Fruit fly (Drosophila melanogaster) whole organism, wandering third instar larva: ENCODE measurements around the gene CG18748.

ENCODE experiments used
- Abd-B ChIP-seq: fragments of >200 bp; optimal IDR thresholded peaks from 2 replicates; lab custom pipeline; 2017; ENCODE audit warnings: missing biosample characterization, missing genetic modification characterization
- CG32264 ChIP-seq: fragments of 200-800 bp; sonication (Bioruptor generic); optimal IDR thresholded peaks from 2 replicates; lab custom pipeline; 2016; ENCODE audit warnings: missing biosample characterization, missing genetic modification characterization
- CG9705 ChIP-seq: fragments of 200-800 bp; sonication (Bioruptor generic); optimal IDR thresholded peaks from 2 replicates; lab custom pipeline; 2018; ENCODE audit warnings: missing biosample characterization, mild to moderate bottlenecking, missing genetic modification characterization
- CrebA ChIP-seq: fragments of 200-800 bp; sonication (Bioruptor generic); optimal IDR thresholded peaks from 2 replicates; lab custom pipeline; 2016; ENCODE audit warnings: missing biosample characterization, mild to moderate bottlenecking, missing genetic modification characterization, borderline replicate concordance
- Dfd ChIP-seq: fragments of >200 bp; optimal IDR thresholded peaks from 2 replicates; lab custom pipeline; 2017; ENCODE audit warnings: missing biosample characterization, missing genetic modification characterization
- Dif ChIP-seq: fragments of 200-275, 200-300 bp; sonication (Bioruptor generic); optimal IDR thresholded peaks from 2 replicates; lab custom pipeline; 2018; ENCODE audit warnings: missing biosample characterization, missing genetic modification characterization; ENCODE audit not compliant: partially characterized antibody
- HLH106 ChIP-seq: fragments of 200-800 bp; optimal IDR thresholded peaks from 3 replicates; lab custom pipeline; 2019; ENCODE audit warnings: missing biosample characterization, mild to moderate bottlenecking, missing genetic modification characterization, moderate library complexity
- Hnf4 ChIP-seq: fragments of 200-800 bp; sonication (Bioruptor generic); optimal IDR thresholded peaks from 2 replicates; lab custom pipeline; 2016; ENCODE audit warnings: missing biosample characterization, mild to moderate bottlenecking, missing genetic modification characterization
- Hr78 ChIP-seq: fragments of >200 bp; optimal IDR thresholded peaks from 2 replicates; lab custom pipeline; 2017; ENCODE audit warnings: missing biosample characterization, missing genetic modification characterization
- Hr83 ChIP-seq: fragments of 200-300 bp; sonication (Bioruptor generic); optimal IDR thresholded peaks from 2 replicates; lab custom pipeline; 2016; ENCODE audit warnings: missing biosample characterization, mild to moderate bottlenecking, missing genetic modification characterization, moderate library complexity; ENCODE audit not compliant: poor library complexity, severe bottlenecking
- Jra ChIP-seq: sonication (Bioruptor generic); optimal IDR thresholded peaks from 2 replicates; lab custom pipeline; 2016; ENCODE audit warnings: missing biosample characterization, missing genetic modification characterization
- Myc ChIP-seq: fragments of >200 bp; optimal IDR thresholded peaks from 2 replicates; lab custom pipeline; 2017
- N ChIP-seq: fragments of >200 bp; optimal IDR thresholded peaks from 2 replicates; lab custom pipeline; 2018; ENCODE audit warnings: missing biosample characterization, missing external identifiers, missing genetic modification characterization
- OdsH ChIP-seq: fragments of 200-800 bp; sonication (Bioruptor generic); optimal IDR thresholded peaks from 2 replicates; lab custom pipeline; 2016; ENCODE audit warnings: missing biosample characterization, mild to moderate bottlenecking, missing genetic modification characterization
- Rel ChIP-seq, 2 experiments: fragments of 200-800 bp; sonication (Bioruptor generic) in 1 of 2; optimal IDR thresholded peaks; 2 replicates in 1 of 2; 3 replicates in 1 of 2; lab custom pipeline; 2016 to 2019; ENCODE audit warnings: mild to moderate bottlenecking in 2 of 2, missing biosample characterization in 2 of 2, missing genetic modification characterization in 2 of 2, moderate library complexity in 1 of 2
- Sp1 ChIP-seq: fragments of 200-800 bp; sonication (Bioruptor generic); optimal IDR thresholded peaks from 3 replicates; lab custom pipeline; 2019; ENCODE audit warnings: missing biosample characterization, mild to moderate bottlenecking, missing genetic modification characterization, moderate library complexity
- Vsx2 ChIP-seq: fragments of 200-300, 225-300 bp; sonication (Bioruptor generic); optimal IDR thresholded peaks from 2 replicates; lab custom pipeline; 2018; ENCODE audit warnings: missing biosample characterization, missing genetic modification characterization; ENCODE audit not compliant: partially characterized antibody
- br ChIP-seq: fragments of 200-800 bp; sonication (Bioruptor generic); optimal IDR thresholded peaks from 2 replicates; lab custom pipeline; 2016; ENCODE audit warnings: missing biosample characterization, missing genetic modification characterization
- dl ChIP-seq, 2 experiments: fragments of 175-275, 200-275 bp in 1 of 2; fragments of 200-275 bp in 1 of 2; sonication (Bioruptor generic); optimal IDR thresholded peaks; lab custom pipeline; 2018; ENCODE audit warnings: mild to moderate bottlenecking in 2 of 2, missing biosample characterization in 2 of 2, missing genetic modification characterization in 2 of 2, moderate library complexity in 2 of 2; ENCODE audit not compliant: partially characterized antibody in 2 of 2, insufficient read depth in 1 of 2
- dmrt93B ChIP-seq: fragments of 200-800 bp; sonication (Bioruptor generic); optimal IDR thresholded peaks from 2 replicates; lab custom pipeline; 2018; ENCODE audit warnings: missing biosample characterization, mild to moderate bottlenecking, missing genetic modification characterization
- dsf ChIP-seq: sonication (Bioruptor generic); optimal IDR thresholded peaks from 2 replicates; lab custom pipeline; 2016; ENCODE audit warnings: missing biosample characterization, missing genetic modification characterization, borderline replicate concordance
- ey ChIP-seq: fragments of 200-800 bp; sonication (Bioruptor generic); optimal IDR thresholded peaks from 2 replicates; lab custom pipeline; 2016; ENCODE audit warnings: missing biosample characterization, missing genetic modification characterization
- foxo ChIP-seq, 2 experiments: fragments of 200-800 bp; sonication (Bioruptor generic); optimal IDR thresholded peaks; 2 replicates in 1 of 2; 3 replicates in 1 of 2; lab custom pipeline; 2016 to 2017; ENCODE audit warnings: missing biosample characterization in 2 of 2, missing genetic modification characterization in 2 of 2
- fru ChIP-seq: fragments of 200-800 bp; sonication (Bioruptor generic); optimal IDR thresholded peaks from 3 replicates; lab custom pipeline; 2016; ENCODE audit warnings: missing biosample characterization, mild to moderate bottlenecking, missing genetic modification characterization
- h ChIP-seq: fragments of 200-800 bp; sonication (Bioruptor generic); optimal IDR thresholded peaks from 3 replicates; lab custom pipeline; 2016; ENCODE audit warnings: missing biosample characterization, mild to moderate bottlenecking, missing genetic modification characterization
- jim ChIP-seq: fragments of 175-275, 200-325 bp; sonication (Bioruptor generic); optimal IDR thresholded peaks from 2 replicates; lab custom pipeline; 2016; ENCODE audit warnings: missing biosample characterization, mild to moderate bottlenecking, missing genetic modification characterization
- lola ChIP-seq: fragments of >200 bp; optimal IDR thresholded peaks from 2 replicates; lab custom pipeline; 2017; ENCODE audit warnings: missing biosample characterization, missing genetic modification characterization
- psq ChIP-seq: fragments of 200-800 bp; sonication (Bioruptor generic); optimal IDR thresholded peaks from 3 replicates; lab custom pipeline; 2017; ENCODE audit warnings: missing biosample characterization, mild to moderate bottlenecking, missing genetic modification characterization, moderate library complexity
- rgr ChIP-seq: fragments of 200-800 bp; sonication (Bioruptor generic); optimal IDR thresholded peaks from 3 replicates; lab custom pipeline; 2016; ENCODE audit warnings: missing biosample characterization, mild to moderate bottlenecking, missing genetic modification characterization
- sage ChIP-seq: fragments of 200-800 bp; sonication (Bioruptor generic); optimal IDR thresholded peaks from 2 replicates; lab custom pipeline; 2016; ENCODE audit warnings: missing biosample characterization, mild to moderate bottlenecking, missing genetic modification characterization
- sv ChIP-seq: fragments of 200-800 bp; sonication (Bioruptor generic); optimal IDR thresholded peaks from 3 replicates; lab custom pipeline; 2016; ENCODE audit warnings: missing biosample characterization, missing genetic modification characterization
- usp ChIP-seq: fragments of >200 bp; optimal IDR thresholded peaks from 2 replicates; lab custom pipeline; 2017; ENCODE audit warnings: missing biosample characterization, missing genetic modification characterization

CG18748 gene

dm6 chr3R:7787899-7788298 is at the start of gene CG18748:
CG18748 (minus strand) TSS chr3R:7787923.
- no peak for TF ChIP-seq Rel (GFP tag; optimal IDR thresholded peaks at IDR 0.05; lab: Kevin White, UChicago)
- TF ChIP-seq Rel (tag; optimal IDR thresholded peaks at IDR 0.05; lab: Kevin White, UChicago) = peak; percentile 96
- no peak for TF ChIP-seq lola (GFP tag; lab: Kevin White, UChicago)
- TF ChIP-seq Hnf4 (GFP tag; lab: Kevin White, UChicago) = no peak
- peak; percentile 11 for TF ChIP-seq CrebA (GFP tag; lab: Kevin White, UChicago)
- TF ChIP-seq Hr78 (GFP tag; lab: Kevin White, UChicago) = no peak

dm6 chr3R:7821559-7821958 is 33.8 kb upstream of the CG18748 start:
- no peak for TF ChIP-seq Rel (GFP tag; optimal IDR thresholded peaks at IDR 0.05; lab: Kevin White, UChicago)
- no peak for TF ChIP-seq Rel (tag; optimal IDR thresholded peaks at IDR 0.05; lab: Kevin White, UChicago)
- peak; percentile 18 for TF ChIP-seq h (GFP tag; lab: Kevin White, UChicago)
- TF ChIP-seq dl (GFP tag; optimal IDR thresholded peaks at IDR 0.05; lab: Kevin White, UChicago; ENCODE audit: insufficient read depth in 1 of 2, partially characterized antibody in 2 of 2) = no peak
- no peak for TF ChIP-seq Abd-B (GFP tag; lab: Kevin White, UChicago)
- TF ChIP-seq fru (GFP tag; lab: Kevin White, UChicago) = peak; percentile 15
- TF ChIP-seq foxo (GFP tag; optimal IDR thresholded peaks at IDR 0.05; lab: Kevin White, UChicago) = peak in 1 of 2 experiments; percentile 27
- TF ChIP-seq sv (GFP tag; lab: Kevin White, UChicago) = peak; percentile 28
- no peak for TF ChIP-seq dsf (GFP tag; lab: Kevin White, UChicago)

- TF ChIP-seq dmrt93B (GFP tag; lab: Kevin White, UChicago) = peak; percentile 12
- TF ChIP-seq fru (GFP tag; lab: Kevin White, UChicago) = peak; percentile 59
- no peak for TF ChIP-seq Dfd (GFP tag; lab: Kevin White, UChicago)
- no peak for TF ChIP-seq CG9705 (GFP tag; lab: Kevin White, UChicago)
- TF ChIP-seq N (GFP tag; lab: Kevin White, UChicago) = no peak
- no peak for TF ChIP-seq Myc
- TF ChIP-seq psq (GFP tag; lab: Kevin White, UChicago) = peak; percentile 16
- peak; percentile 19 for TF ChIP-seq ey (GFP tag; lab: Kevin White, UChicago)
- TF ChIP-seq sv (GFP tag; lab: Kevin White, UChicago) = peak; percentile 19
- no peak for TF ChIP-seq dsf (GFP tag; lab: Kevin White, UChicago)
- peak; percentile 34 for TF ChIP-seq h (GFP tag; lab: Kevin White, UChicago)
- peak; percentile 40 for TF ChIP-seq Sp1 (GFP tag; lab: Kevin White, UChicago)
- TF ChIP-seq CG32264 (GFP tag; lab: Kevin White, UChicago) = no peak
- no peak for TF ChIP-seq Vsx2 (GFP tag; lab: Kevin White, UChicago)
- TF ChIP-seq br (GFP tag; lab: Kevin White, UChicago) = peak; percentile 29
- peak; percentile 50 for TF ChIP-seq HLH106 (tag; lab: Kevin White, UChicago)
- no peak for TF ChIP-seq jim (GFP tag; lab: Kevin White, UChicago)
- peak in 1 of 2 experiments; percentile 54 for TF ChIP-seq foxo (GFP tag; optimal IDR thresholded peaks at IDR 0.05; lab: Kevin White, UChicago)
Observed at dm6 chr3R:7813981-7814529, 26.3 kb upstream of the CG18748 start, which contains the start of gene CG34384. CG34384 (plus strand) TSS chr3R:7814361.

- TF ChIP-seq br (GFP tag; lab: Kevin White, UChicago) (no peak), Jra (GFP tag; lab: Kevin White, UChicago) (no peak), psq (GFP tag; lab: Kevin White, UChicago) (peak; percentile 55)
- TF ChIP-seq, all 38 proteins: peak for 1
Observed at dm6 chr3R:7813518-7813917, 25.8 kb upstream of the CG18748 start.

- TF ChIP-seq Jra (GFP tag; lab: Kevin White, UChicago) = no peak
- TF ChIP-seq OdsH (GFP tag; lab: Kevin White, UChicago) = no peak
- no peak for TF ChIP-seq Dif
- TF ChIP-seq Dfd (GFP tag; lab: Kevin White, UChicago) = no peak
- no peak for TF ChIP-seq Rel (GFP tag; optimal IDR thresholded peaks at IDR 0.05; lab: Kevin White, UChicago)
- TF ChIP-seq Rel (tag; optimal IDR thresholded peaks at IDR 0.05; lab: Kevin White, UChicago) = no peak
- TF ChIP-seq Abd-B (GFP tag; lab: Kevin White, UChicago) = no peak
- no peak for TF ChIP-seq dsf (GFP tag; lab: Kevin White, UChicago)
- no peak for TF ChIP-seq ey (GFP tag; lab: Kevin White, UChicago)
- TF ChIP-seq HLH106 (tag; lab: Kevin White, UChicago) = no peak
- no peak for TF ChIP-seq dl (GFP tag; optimal IDR thresholded peaks at IDR 0.05; lab: Kevin White, UChicago; ENCODE audit: insufficient read depth in 1 of 2, partially characterized antibody in 2 of 2)
- TF ChIP-seq Hr83 (GFP tag; lab: Kevin White, UChicago) = no peak
- no peak for TF ChIP-seq sage (GFP tag; lab: Kevin White, UChicago)
- TF ChIP-seq rgr (GFP tag; lab: Kevin White, UChicago) = no peak
- TF ChIP-seq usp (GFP tag; lab: Kevin White, UChicago) = no peak
- no peak for TF ChIP-seq sv (GFP tag; lab: Kevin White, UChicago)
- no peak for TF ChIP-seq Vsx2 (GFP tag; lab: Kevin White, UChicago)
- TF ChIP-seq, all 38 proteins: peak for 0
Observed at dm6 chr3R:7811514-7811913, 23.8 kb upstream of the CG18748 start, which contains the start of gene CG31473. CG31473 (plus strand) TSS chr3R:7811814.
